Worm (Caenorhabditis elegans): ENCODE data around the gene F56D2.5.

The F56D2.5 gene

DNA sequence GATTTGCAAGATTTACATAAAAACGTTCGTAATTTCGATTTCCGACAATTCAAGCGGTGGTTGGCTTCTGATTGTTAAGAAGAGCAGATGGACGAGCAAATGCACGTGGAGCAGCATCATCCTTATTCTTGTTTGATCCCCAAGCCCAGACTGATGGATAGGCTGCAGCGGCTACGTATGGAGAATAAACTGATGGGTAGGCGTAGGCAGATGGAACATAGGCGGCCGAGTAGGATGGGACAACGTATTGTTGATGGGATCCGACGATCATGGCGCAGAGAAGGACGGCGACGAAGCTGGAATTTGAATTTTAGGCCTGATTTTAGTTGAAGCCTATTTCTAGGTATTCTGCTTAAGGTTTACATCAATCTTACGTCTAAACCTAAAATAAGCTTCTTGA, 13.0 kb downstream of the F56D2.5 start:
- TF ChIP-seq hlh-13 (GFP tag; optimal IDR thresholded peaks at IDR 0.05) (no peak), syd-9 (tag; optimal IDR thresholded peaks at IDR 0.05) (no peak), tbx-2 (tag; optimal IDR thresholded peaks at IDR 0.05) (no peak), ceh-18 (tag; optimal IDR thresholded peaks at IDR 0.05) (no peak), pag-3 (tag; optimal IDR thresholded peaks at IDR 0.05; ENCODE audit: borderline replicate concordance) (no peak), fax-1 (tag; optimal IDR thresholded peaks at IDR 0.05) (no peak), elt-4 (tag; optimal IDR thresholded peaks at IDR 0.05) (no peak)

DNA sequence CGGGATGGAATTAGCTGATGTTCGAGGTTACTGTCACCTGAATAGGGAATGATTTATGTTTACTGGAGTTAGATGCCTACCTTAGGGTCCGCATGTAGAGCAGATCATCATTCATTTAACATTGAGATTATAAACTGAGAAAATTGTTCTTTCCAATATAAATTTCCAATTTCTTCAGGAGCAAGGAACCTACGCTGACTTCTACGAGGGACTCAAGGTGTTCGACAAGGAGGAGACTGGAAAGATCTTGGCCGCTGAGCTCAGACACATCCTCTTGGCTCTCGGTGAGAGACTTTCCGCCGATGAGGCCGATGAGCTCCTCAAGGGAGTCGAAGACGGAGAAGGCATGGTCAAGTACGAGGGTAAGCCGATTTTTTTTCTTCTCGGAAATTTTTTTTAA, 14.7 kb downstream of the F56D2.5 start:
- no peak for TF ChIP-seq rnt-1 (tag; optimal IDR thresholded peaks at IDR 0.05)
- TF ChIP-seq ceh-45 (GFP tag; IDR thresholded peaks at IDR 0.05) = no peak
- no peak for TF ChIP-seq ceh-31 (tag; optimal IDR thresholded peaks at IDR 0.05)
- no peak for TF ChIP-seq ceh-34 (tag; optimal IDR thresholded peaks at IDR 0.05)
- no peak for TF ChIP-seq T23F11.4 (GFP tag; optimal IDR thresholded peaks at IDR 0.05)
- no peak for TF ChIP-seq C08G9.2 (tag; optimal IDR thresholded peaks at IDR 0.05)
- TF ChIP-seq K02D7.2 (tag; optimal IDR thresholded peaks at IDR 0.05) = no peak
- TF ChIP-seq nhr-11 (tag; optimal IDR thresholded peaks at IDR 0.05) = no peak
- no peak for TF ChIP-seq pqm-1 (tag; optimal IDR thresholded peaks at IDR 0.05)
- no peak for TF ChIP-seq fkh-6 (tag; optimal IDR thresholded peaks at IDR 0.05)
- no peak for TF ChIP-seq hlh-6 (tag; optimal IDR thresholded peaks at IDR 0.05)
- TF ChIP-seq unc-3 (GFP tag; conservative IDR thresholded peaks at IDR 0.05) = no peak
- TF ChIP-seq unc-3 (tag; optimal IDR thresholded peaks at IDR 0.05) = no peak
- no peak for TF ChIP-seq hlh-15 (tag; optimal IDR thresholded peaks at IDR 0.05)

ce11 chrIII:5565699-5566098, 15.5 kb downstream of the F56D2.5 start:
- TF ChIP-seq unc-55 (GFP tag; optimal IDR thresholded peaks at IDR 0.05) (peak; percentile 8), Y22D7AL.16 (tag; optimal IDR thresholded peaks at IDR 0.05) (no peak)

DNA sequence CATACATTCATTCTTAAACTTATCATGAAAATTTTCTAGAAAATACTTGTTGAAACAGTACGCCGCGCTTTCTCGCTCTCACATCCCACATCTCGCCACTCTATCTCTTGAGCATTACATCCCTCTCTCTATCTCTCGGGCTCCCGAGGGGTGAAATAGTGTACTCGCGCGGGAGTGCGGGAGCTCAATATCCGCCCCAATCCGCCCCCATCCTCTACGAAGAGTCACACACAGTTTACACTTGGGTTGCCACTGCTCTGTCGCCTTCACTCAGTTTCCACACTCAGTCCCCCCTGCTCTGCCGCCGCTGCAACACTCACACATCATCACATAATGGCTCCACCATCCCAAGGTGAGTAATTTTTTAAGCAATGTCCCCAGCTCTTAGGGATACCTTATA, 16.4 kb downstream of the F56D2.5 start, which contains the start of gene mlc-3:
Gene mlc-3, plus strand, starts transcription at position 227 of the 400 bp plus-strand sequence.
- TF ChIP-seq fax-1 (tag; optimal IDR thresholded peaks at IDR 0.05) (no peak), nfya-1 (tag; optimal IDR thresholded peaks at IDR 0.05) (peak; percentile 13), ceh-34 (tag; optimal IDR thresholded peaks at IDR 0.05) (peak; percentile 58), ttx-3 (tag; optimal IDR thresholded peaks at IDR 0.05) (no peak), hlh-13 (GFP tag; optimal IDR thresholded peaks at IDR 0.05) (no peak), madf-2 (tag; optimal IDR thresholded peaks at IDR 0.05) (no peak), ahr-1 (tag; optimal IDR thresholded peaks at IDR 0.05) (no peak), pat-9 (tag; optimal IDR thresholded peaks at IDR 0.05) (peak; percentile 47), ama-1 (optimal IDR thresholded peaks at IDR 0.05) (no peak), eyg-1 (tag; optimal IDR thresholded peaks at IDR 0.05) (peak; percentile 14), ceh-18 (tag; optimal IDR thresholded peaks at IDR 0.05) (peak; percentile 73), tbx-2 (tag; optimal IDR thresholded peaks at IDR 0.05) (peak; percentile 32), npax-4 (tag; optimal IDR thresholded peaks at IDR 0.05) (no peak), dve-1 (tag; optimal IDR thresholded peaks at IDR 0.05) (no peak), ceh-14 (tag; optimal IDR thresholded peaks at IDR 0.05) (peak; percentile 34), ref-2 (tag; optimal IDR thresholded peaks at IDR 0.05) (peak; percentile 32), pax-1 (tag; optimal IDR thresholded peaks at IDR 0.05) (no peak), pha-2 (tag; optimal IDR thresholded peaks at IDR 0.05) (no peak), elt-4 (tag; optimal IDR thresholded peaks at IDR 0.05) (no peak), unc-55 (GFP tag; optimal IDR thresholded peaks at IDR 0.05) (no peak), tbx-7 (tag; optimal IDR thresholded peaks at IDR 0.05) (no peak), ceh-31 (tag; optimal IDR thresholded peaks at IDR 0.05) (peak; percentile 45), ceh-6 (GFP tag; optimal IDR thresholded peaks at IDR 0.05) (no peak), ceh-48 (tag; optimal IDR thresholded peaks at IDR 0.05) (no peak), ets-4 (tag; optimal IDR thresholded peaks at IDR 0.05) (peak; percentile 68), hlh-8 (tag; optimal IDR thresholded peaks at IDR 0.05) (no peak)
